Worm (Caenorhabditis elegans): Measurements from ENCODE around the gene BE0003N10.1.

DNA sequence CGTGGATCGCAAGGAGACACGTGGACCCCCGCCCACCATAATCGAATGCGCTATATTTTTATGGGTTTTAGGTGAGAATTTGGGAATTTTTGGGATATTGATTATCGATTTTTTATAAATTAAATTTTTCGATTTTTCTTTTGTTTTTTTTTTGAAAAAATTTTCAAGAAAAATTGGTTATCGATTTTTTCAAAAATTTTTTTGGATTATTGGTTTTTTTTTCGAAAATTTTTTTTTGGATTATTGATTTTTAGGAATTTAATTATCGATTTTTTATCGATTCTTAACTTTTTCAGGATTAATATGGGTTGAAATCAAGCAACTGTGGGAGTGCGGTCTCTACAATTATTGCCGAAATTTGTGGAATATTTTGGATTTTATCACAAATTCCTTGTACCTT lies 40.7 kb upstream of the BE0003N10.1 start:
- no peak for TF ChIP-seq ceh-88 (GFP tag; IDR thresholded peaks at IDR 0.05)
- no peak for TF ChIP-seq lin-13 (GFP tag; optimal IDR thresholded peaks at IDR 0.05)
- no peak for TF ChIP-seq nhr-11 (tag; optimal IDR thresholded peaks at IDR 0.05)
- no peak for TF ChIP-seq aly-2 (tag; optimal IDR thresholded peaks at IDR 0.05)

All from whole organism, L1 larva.